Fruit fly (Drosophila melanogaster): ENCODE data around the gene CG12054.

dm6 chr3R:31232236-31232635, 11.7 kb downstream of the CG12054 start, which contains the start of gene CG15563:
- no peak for TF ChIP-seq EcR (GFP tag; optimal IDR thresholded peaks at IDR 0.05)
- TF ChIP-seq Snoo (tag; optimal IDR thresholded peaks at IDR 0.05) = no peak
- TF ChIP-seq CG9948 (tag; optimal IDR thresholded peaks at IDR 0.05) = no peak
- TF ChIP-seq CG14655 (GFP tag; optimal IDR thresholded peaks at IDR 0.05) = no peak
- no peak for TF ChIP-seq fd96Ca (GFP tag; IDR thresholded peaks at IDR 0.05)
- TF ChIP-seq CG13204 (GFP tag; optimal IDR thresholded peaks at IDR 0.05) = no peak
- TF ChIP-seq D1 (tag; optimal IDR thresholded peaks at IDR 0.05) = no peak
- no peak for TF ChIP-seq CG4496 (GFP tag; IDR thresholded peaks at IDR 0.05)
- no peak for TF ChIP-seq CG12605 (GFP tag; IDR thresholded peaks at IDR 0.05)
